Worm (Caenorhabditis elegans): ENCODE results near the gene T08D10.5.

T08D10.5 gene

ce11 chrX:11957246-11957645, at the start of gene T08D10.5:
Gene T08D10.5 (plus strand): TSS chrX:11957546.
- no peak for TF ChIP-seq unc-120 (tag; optimal IDR thresholded peaks at IDR 0.05; ENCODE audit: poor library complexity, severe bottlenecking)

ce11 chrX:11908226-11908625, 49.1 kb upstream of the T08D10.5 start:
- TF ChIP-seq mls-2 (tag; optimal IDR thresholded peaks at IDR 0.05): no peak

DNA sequence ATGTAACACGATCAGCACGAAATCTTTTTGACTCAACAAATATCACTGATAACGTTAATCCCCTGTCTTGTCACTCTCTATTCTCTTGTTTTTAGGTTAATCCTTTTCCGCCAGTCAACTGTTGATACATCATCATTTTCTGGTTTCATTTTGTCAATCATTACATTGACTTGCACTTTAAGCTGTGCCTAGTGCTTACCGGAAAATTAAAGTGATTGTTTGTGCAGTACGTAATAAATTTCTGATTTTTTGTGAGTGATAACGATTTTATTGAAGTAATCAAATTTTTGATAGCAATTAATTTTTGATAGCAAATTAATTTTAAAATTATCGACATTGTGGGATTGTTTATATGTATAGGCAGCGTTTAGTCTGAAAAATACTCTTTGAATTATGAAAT, 48.2 kb upstream of the T08D10.5 start:
- TF ChIP-seq ztf-11 (tag; optimal IDR thresholded peaks at IDR 0.05) (no peak), nhr-237 (tag; optimal IDR thresholded peaks at IDR 0.05) (no peak), ham-2 (GFP tag; optimal IDR thresholded peaks at IDR 0.05) (no peak), nhr-76 (tag; optimal IDR thresholded peaks at IDR 0.05) (no peak), unc-62 (GFP tag; optimal IDR thresholded peaks at IDR 0.05) (no peak), flh-1 (GFP tag; optimal IDR thresholded peaks at IDR 0.05) (no peak), ceh-39 (tag; optimal IDR thresholded peaks at IDR 0.05) (no peak), drap-1 (GFP tag; optimal IDR thresholded peaks at IDR 0.05) (no peak), lin-32 (GFP tag; optimal IDR thresholded peaks at IDR 0.05) (no peak), M03D4.4 (tag; optimal IDR thresholded peaks at IDR 0.05) (no peak), mep-1 (tag; optimal IDR thresholded peaks at IDR 0.05) (no peak), ceh-83 (GFP tag; optimal IDR thresholded peaks at IDR 0.05) (no peak), blmp-1 (tag; optimal IDR thresholded peaks at IDR 0.05) (no peak)

ce11 chrX:11910046-11910445, 47.3 kb upstream of the T08D10.5 start, which contains the start of gene Y62H9A.15:
Gene Y62H9A.15 (minus strand): TSS chrX:11910145.
- TF ChIP-seq nhr-2 (tag; optimal IDR thresholded peaks at IDR 0.05): no peak
- TF ChIP-seq nhr-12 (tag; optimal IDR thresholded peaks at IDR 0.05): no peak
- no peak for TF ChIP-seq sptf-1 (tag; optimal IDR thresholded peaks at IDR 0.05)
- no peak for TF ChIP-seq unc-62 (GFP tag; optimal IDR thresholded peaks at IDR 0.05)
- no peak for TF ChIP-seq nhr-76 (tag; optimal IDR thresholded peaks at IDR 0.05)
- TF ChIP-seq cnd-1 (tag; optimal IDR thresholded peaks at IDR 0.05): no peak
- no peak for TF ChIP-seq drap-1 (GFP tag; optimal IDR thresholded peaks at IDR 0.05)
- no peak for TF ChIP-seq unc-39 (tag; optimal IDR thresholded peaks at IDR 0.05)
- no peak for TF ChIP-seq M03D4.4 (tag; optimal IDR thresholded peaks at IDR 0.05)
- TF ChIP-seq tbx-8 (GFP tag; optimal IDR thresholded peaks at IDR 0.05): no peak
- TF ChIP-seq elt-3 (tag; optimal IDR thresholded peaks at IDR 0.05): no peak
- TF ChIP-seq snpc-4 (tag; optimal IDR thresholded peaks at IDR 0.05): no peak
- no peak for TF ChIP-seq zip-8 (tag; optimal IDR thresholded peaks at IDR 0.05)
- TF ChIP-seq ham-2 (GFP tag; optimal IDR thresholded peaks at IDR 0.05): no peak
- no peak for TF ChIP-seq flh-1 (GFP tag; optimal IDR thresholded peaks at IDR 0.05)
- no peak for TF ChIP-seq blmp-1 (tag; optimal IDR thresholded peaks at IDR 0.05)
- TF ChIP-seq unc-120 (tag; optimal IDR thresholded peaks at IDR 0.05; ENCODE audit: poor library complexity, severe bottlenecking): no peak
- no peak for TF ChIP-seq nhr-28 (tag; optimal IDR thresholded peaks at IDR 0.05)
- no peak for TF ChIP-seq mab-5 (tag; optimal IDR thresholded peaks at IDR 0.05)

- TF ChIP-seq cnd-1 (tag; optimal IDR thresholded peaks at IDR 0.05) (no peak), elt-1 (tag; optimal IDR thresholded peaks at IDR 0.05; ENCODE audit: borderline replicate concordance, insufficient read depth) (no peak), unc-39 (tag; optimal IDR thresholded peaks at IDR 0.05) (no peak), ceh-43 (GFP tag; optimal IDR thresholded peaks at IDR 0.05) (no peak), sptf-1 (tag; optimal IDR thresholded peaks at IDR 0.05) (no peak), bed-3 (GFP tag; optimal IDR thresholded peaks at IDR 0.05) (no peak), mls-2 (tag; optimal IDR thresholded peaks at IDR 0.05) (no peak), nhr-76 (tag; optimal IDR thresholded peaks at IDR 0.05) (no peak), unc-120 (tag; optimal IDR thresholded peaks at IDR 0.05; ENCODE audit: poor library complexity, severe bottlenecking) (no peak), tbx-8 (GFP tag; optimal IDR thresholded peaks at IDR 0.05) (no peak), nhr-28 (tag; optimal IDR thresholded peaks at IDR 0.05) (no peak), mep-1 (tag; optimal IDR thresholded peaks at IDR 0.05) (no peak), drap-1 (GFP tag; optimal IDR thresholded peaks at IDR 0.05) (no peak), M03D4.4 (tag; optimal IDR thresholded peaks at IDR 0.05) (no peak), ham-2 (GFP tag; optimal IDR thresholded peaks at IDR 0.05) (no peak), ceh-83 (GFP tag; optimal IDR thresholded peaks at IDR 0.05) (no peak), sem-2 (GFP tag; optimal IDR thresholded peaks at IDR 0.05) (no peak), hlh-1 (tag; optimal IDR thresholded peaks at IDR 0.05) (no peak)
Measured at ce11 chrX:11913824-11914223, 43.5 kb upstream of the T08D10.5 start, which contains the start of gene Y62H9A.12. Gene Y62H9A.12 (plus strand): TSS chrX:11914124.
